Fruit fly (Drosophila melanogaster) whole organism, embryonic: Measurements from ENCODE around the gene Sfxn2.

Experiments
- Bdp1 ChIP-seq: fragments of 200-800 bp; sonication (Bioruptor generic); optimal IDR thresholded peaks from 3 replicates; lab custom pipeline; 2016; ENCODE audit warnings: missing biosample characterization, missing genetic modification characterization
- BtbVII ChIP-seq: fragments of 200-800 bp; sonication (Bioruptor generic); optimal IDR thresholded peaks from 3 replicates; lab custom pipeline; 2017; ENCODE audit warnings: missing biosample characterization, mild to moderate bottlenecking, missing genetic modification characterization
- C15 ChIP-seq: fragments of 200-800 bp; sonication (Bioruptor generic); IDR thresholded peaks from 3 replicates; pipeline ENCODE4 v1.3.6; 2022; ENCODE audit warnings: missing biosample characterization, missing genetic modification characterization
- CG11456 ChIP-seq: fragments of 200-800 bp; sonication (Bioruptor generic); IDR thresholded peaks from 3 replicates; pipeline ENCODE4 v1.3.6; 2022; ENCODE audit warnings: missing biosample characterization, missing genetic modification characterization
- CG1233 ChIP-seq: fragments of 200-800 bp; sonication (Bioruptor generic); optimal IDR thresholded peaks from 4 replicates; lab custom pipeline; 2018; ENCODE audit warnings: missing biosample characterization, mild to moderate bottlenecking, missing genetic modification characterization
- CG12659 ChIP-seq: fragments of 200-800 bp; sonication (Bioruptor generic); optimal IDR thresholded peaks from 3 replicates; lab custom pipeline; 2017; ENCODE audit warnings: mild to moderate bottlenecking, missing biosample characterization, missing genetic modification reagents, missing genetic modification characterization
- CG12942 ChIP-seq: fragments of 200-800 bp; sonication (Bioruptor generic); optimal IDR thresholded peaks from 3 replicates; lab custom pipeline; 2016; ENCODE audit warnings: missing biosample characterization, missing genetic modification characterization
- CG13775 ChIP-seq: fragments of 200-800 bp; sonication (Bioruptor generic); optimal IDR thresholded peaks from 3 replicates; lab custom pipeline; 2017; ENCODE audit warnings: missing biosample characterization, mild to moderate bottlenecking, missing genetic modification characterization
- CG15011 ChIP-seq: fragments of 200-800 bp; sonication (Bioruptor generic); optimal IDR thresholded peaks from 3 replicates; lab custom pipeline; 2018; ENCODE audit warnings: missing biosample characterization, mild to moderate bottlenecking, missing genetic modification characterization
- CG1603 ChIP-seq: fragments of 200-800 bp; sonication (Bioruptor generic); optimal IDR thresholded peaks from 2 replicates; lab custom pipeline; 2019; ENCODE audit warnings: missing biosample characterization, mild to moderate bottlenecking, missing genetic modification characterization, moderate library complexity
- CG1647 ChIP-seq: fragments of 200-800 bp; sonication (Bioruptor generic); optimal IDR thresholded peaks from 3 replicates; lab custom pipeline; 2016; ENCODE audit warnings: missing biosample characterization, missing genetic modification characterization
- CG16779 ChIP-seq: fragments of 200-800 bp; sonication (Bioruptor generic); IDR thresholded peaks from 2 replicates; pipeline ENCODE4 v1.3.6; 2022; ENCODE audit warnings: missing biosample characterization, missing genetic modification characterization
- CG17568 ChIP-seq: fragments of 200-800 bp; sonication (Bioruptor generic); optimal IDR thresholded peaks from 2 replicates; lab custom pipeline; 2018; ENCODE audit warnings: missing biosample characterization, mild to moderate bottlenecking, missing genetic modification characterization, moderate library complexity
- CG17912 ChIP-seq: fragments of 200-800 bp; sonication (Bioruptor generic); optimal IDR thresholded peaks from 2 replicates; lab custom pipeline; 2018; ENCODE audit warnings: missing biosample characterization, mild to moderate bottlenecking, missing genetic modification characterization
- CG18619 ChIP-seq: fragments of 200-800 bp; sonication (Bioruptor generic); optimal IDR thresholded peaks from 3 replicates; lab custom pipeline; 2017; ENCODE audit warnings: missing biosample characterization, mild to moderate bottlenecking, missing genetic modification characterization
- CG2116 ChIP-seq: fragments of 200-800 bp; sonication (Bioruptor generic); optimal IDR thresholded peaks from 3 replicates; lab custom pipeline; 2018; ENCODE audit warnings: missing biosample characterization, mild to moderate bottlenecking, missing genetic modification characterization
- CG2199 ChIP-seq: fragments of 200-800 bp; sonication (Bioruptor generic); IDR thresholded peaks from 3 replicates; pipeline ENCODE4 v1.3.6; 2022; ENCODE audit warnings: missing biosample characterization, missing genetic modification characterization
- CG30431 ChIP-seq: fragments of 200-800 bp; sonication (Bioruptor generic); optimal IDR thresholded peaks from 2 replicates; lab custom pipeline; 2017; ENCODE audit warnings: missing biosample characterization, missing genetic modification characterization
- CG31365 ChIP-seq: fragments of 200-800 bp; sonication (Bioruptor generic); optimal IDR thresholded peaks from 2 replicates; lab custom pipeline; 2018; ENCODE audit warnings: missing biosample characterization, mild to moderate bottlenecking, missing genetic modification characterization
- CG34422 ChIP-seq: fragments of 200-800 bp; sonication (Bioruptor generic); IDR thresholded peaks from 3 replicates; pipeline ENCODE4 v1.3.6; 2022; ENCODE audit warnings: missing biosample characterization, missing genetic modification characterization
- CG4854 ChIP-seq: fragments of 200-800 bp; sonication (Bioruptor generic); optimal IDR thresholded peaks from 2 replicates; lab custom pipeline; 2016; ENCODE audit warnings: missing biosample characterization, missing genetic modification characterization, inconsistent platforms
- CG6272 ChIP-seq: fragments of 200-800 bp; sonication (Bioruptor generic); IDR thresholded peaks from 2 replicates; pipeline ENCODE4 v1.3.6; 2022; ENCODE audit warnings: missing biosample characterization, missing genetic modification characterization
- CG6689 ChIP-seq: fragments of 200-800 bp; sonication (Bioruptor generic); IDR thresholded peaks from 2 replicates; pipeline ENCODE4 v1.3.6; 2022; ENCODE audit warnings: missing biosample characterization, missing genetic modification characterization
- CG6813 ChIP-seq: fragments of 200-800 bp; sonication (Bioruptor generic); optimal IDR thresholded peaks from 2 replicates; lab custom pipeline; 2017; ENCODE audit warnings: missing biosample characterization, missing genetic modification characterization, mild to moderate bottlenecking, moderate library complexity, missing genetic modification reagents
- CG6854 ChIP-seq: fragments of 200-800 bp; sonication (Bioruptor generic); optimal IDR thresholded peaks from 3 replicates; lab custom pipeline; 2017; ENCODE audit warnings: missing biosample characterization, mild to moderate bottlenecking, missing genetic modification characterization
- CG8290 ChIP-seq, 3 experiments: fragments of 200-800 bp; sonication (Bioruptor generic); optimal IDR thresholded peaks; 2 replicates each; lab custom pipeline; 2016 to 2019; ENCODE audit warnings: missing biosample characterization in 3 of 3, missing genetic modification characterization in 3 of 3, mild to moderate bottlenecking in 2 of 3, moderate library complexity in 1 of 3
- CG9876 ChIP-seq: fragments of 200-800 bp; sonication (Bioruptor generic); optimal IDR thresholded peaks from 2 replicates; lab custom pipeline; 2016; ENCODE audit warnings: missing biosample characterization, missing genetic modification characterization
- D ChIP-seq, 2 experiments: fragments of 200-800 bp in 1 of 2; fragments of >200 bp in 1 of 2; sonication (Bioruptor generic) in 1 of 2; optimal IDR thresholded peaks; 2 replicates in 1 of 2; 3 replicates in 1 of 2; lab custom pipeline; 2017; ENCODE audit warnings: mild to moderate bottlenecking in 1 of 2, missing biosample characterization in 1 of 2, missing genetic modification characterization in 1 of 2, missing genetic modification reagents in 1 of 2
- Dek ChIP-seq: fragments of 200-800 bp; sonication (Bioruptor generic); optimal IDR thresholded peaks from 3 replicates; lab custom pipeline; 2019; ENCODE audit warnings: missing biosample characterization, mild to moderate bottlenecking, missing genetic modification characterization, moderate library complexity
- Dfd ChIP-seq, 2 experiments: fragments of >200 bp; optimal IDR thresholded peaks; 2 replicates each; lab custom pipeline; 2017; ENCODE audit warnings: missing biosample characterization in 2 of 2, missing genetic modification characterization in 2 of 2
- Ets65A ChIP-seq: fragments of 200-800 bp; sonication (Bioruptor generic); peaks from one replicate; lab custom pipeline; 2016; ENCODE audit warnings: missing biosample characterization, missing genetic modification characterization
- Hmr ChIP-seq: fragments of 200-800 bp; sonication (Bioruptor generic); optimal IDR thresholded peaks from 3 replicates; lab custom pipeline; 2017; ENCODE audit warnings: mild to moderate bottlenecking, missing biosample characterization, missing genetic modification reagents, missing genetic modification characterization
- Oaz ChIP-seq: fragments of 200-800 bp; sonication (Bioruptor generic); IDR thresholded peaks from 2 replicates; pipeline ENCODE4 v1.3.6; 2022; ENCODE audit warnings: missing biosample characterization, missing genetic modification characterization
- Optix ChIP-seq: fragments of 200-800 bp; sonication (Bioruptor generic); IDR thresholded peaks from 3 replicates; pipeline ENCODE4 v1.3.6; 2022; ENCODE audit warnings: missing biosample characterization, missing genetic modification characterization
- Poxn ChIP-seq: fragments of 200-800 bp; sonication (Bioruptor generic); IDR thresholded peaks from 2 replicates; pipeline ENCODE4 v1.3.6; 2022; ENCODE audit warnings: missing biosample characterization, missing genetic modification characterization
- Rfx ChIP-seq: fragments of 200-800 bp; sonication (Bioruptor generic); IDR thresholded peaks from 2 replicates; pipeline ENCODE4 v1.3.6; 2022; ENCODE audit warnings: missing biosample characterization, missing genetic modification characterization
- Tbp ChIP-seq: fragments of >200 bp; optimal IDR thresholded peaks from 2 replicates; lab custom pipeline; 2018; ENCODE audit warnings: missing biosample characterization, missing genetic modification characterization
- YL-1 ChIP-seq: fragments of 200-800 bp; sonication (Bioruptor generic); optimal IDR thresholded peaks from 3 replicates; lab custom pipeline; 2017; ENCODE audit warnings: missing biosample characterization, mild to moderate bottlenecking, missing genetic modification characterization
- ara ChIP-seq: fragments of 200-800 bp; sonication (Bioruptor generic); IDR thresholded peaks from 2 replicates; pipeline ENCODE4 v1.3.6; 2022; ENCODE audit warnings: missing biosample characterization, missing genetic modification characterization
- ase ChIP-seq: fragments of 200-800 bp; sonication (Bioruptor generic); IDR thresholded peaks from 3 replicates; pipeline ENCODE4 v1.3.6; 2022; ENCODE audit warnings: missing biosample characterization, missing genetic modification characterization
- br ChIP-seq: fragments of >200 bp; optimal IDR thresholded peaks from 2 replicates; lab custom pipeline; 2017
- chn ChIP-seq: fragments of 200-800 bp; sonication (Bioruptor generic); optimal IDR thresholded peaks from 2 replicates; lab custom pipeline; 2016; ENCODE audit warnings: missing biosample characterization, missing genetic modification characterization
- fd64A ChIP-seq: fragments of 200-800 bp; sonication (Bioruptor generic); optimal IDR thresholded peaks from 3 replicates; lab custom pipeline; 2018; ENCODE audit warnings: missing biosample characterization, mild to moderate bottlenecking, missing genetic modification characterization
- grau ChIP-seq: fragments of 200-800 bp; optimal IDR thresholded peaks from 3 replicates; lab custom pipeline; 2019; ENCODE audit warnings: missing biosample characterization, mild to moderate bottlenecking, missing genetic modification characterization, moderate library complexity
- klu ChIP-seq: fragments of 200-800 bp; sonication (Bioruptor generic); IDR thresholded peaks from 2 replicates; pipeline ENCODE4 v1.3.6; 2022; ENCODE audit warnings: missing biosample characterization, missing genetic modification characterization
- pros ChIP-seq: fragments of 200-800 bp; sonication (Bioruptor generic); optimal IDR thresholded peaks from 3 replicates; lab custom pipeline; 2019; ENCODE audit warnings: missing biosample characterization, mild to moderate bottlenecking, missing genetic modification characterization, moderate library complexity
- salm ChIP-seq: fragments of 200-800 bp; sonication (Bioruptor generic); optimal IDR thresholded peaks from 2 replicates; lab custom pipeline; 2018; ENCODE audit warnings: missing biosample characterization, mild to moderate bottlenecking, missing genetic modification characterization
- sens-2 ChIP-seq: fragments of 200-800 bp; sonication (Bioruptor generic); IDR thresholded peaks from 2 replicates; pipeline ENCODE4 v1.3.6; 2022; ENCODE audit warnings: missing biosample characterization, missing genetic modification characterization
- slp2 ChIP-seq: fragments of 200-800 bp; sonication (Bioruptor generic); optimal IDR thresholded peaks from 2 replicates; lab custom pipeline; 2016; ENCODE audit warnings: missing biosample characterization, missing genetic modification characterization
- tap ChIP-seq: fragments of 200-800 bp; optimal IDR thresholded peaks from 3 replicates; lab custom pipeline; 2019; ENCODE audit warnings: missing biosample characterization, mild to moderate bottlenecking, missing genetic modification characterization, moderate library complexity
- wor ChIP-seq: fragments of 200-800 bp; sonication (Bioruptor generic); IDR thresholded peaks from 2 replicates; pipeline ENCODE4 v1.3.6; 2022; ENCODE audit warnings: missing biosample characterization, missing genetic modification characterization

The Sfxn2 gene

dm6 chr3L:19041665-19042385, 21.1 kb upstream of the Sfxn2 start (continued):
- TF ChIP-seq CG6813 (GFP tag; lab: Kevin White, UChicago), result peak; percentile 5
- TF ChIP-seq Ets65A (GFP tag; lab: Kevin White, UChicago), result no peak
- TF ChIP-seq fd64A, result no peak
- no peak for TF ChIP-seq C15 (GFP tag; lab: Robert Waterston, UW)
- TF ChIP-seq YL-1 (GFP tag; lab: Kevin White, UChicago), result no peak
- peak; percentile 1 for TF ChIP-seq tap (tag; lab: Kevin White, UChicago)
- TF ChIP-seq CG34422 (GFP tag; lab: Robert Waterston, UW), result no peak
- TF ChIP-seq ara (GFP tag; lab: Robert Waterston, UW), result no peak
- peak; percentile 1 for TF ChIP-seq CG12942 (GFP tag; lab: Kevin White, UChicago)
- TF ChIP-seq BtbVII (GFP tag; lab: Kevin White, UChicago), result no peak
- no peak for TF ChIP-seq CG13775 (GFP tag; lab: Kevin White, UChicago)
- no peak for TF ChIP-seq wor (GFP tag; lab: Robert Waterston, UW)
- no peak for TF ChIP-seq CG17912 (GFP tag; lab: Kevin White, UChicago)
- TF ChIP-seq ase (GFP tag; lab: Robert Waterston, UW), result no peak
- TF ChIP-seq CG31365, result no peak
- no peak for TF ChIP-seq D (optimal IDR thresholded peaks at IDR 0.05; lab: Kevin White, UChicago)
- peak; percentile 51 for TF ChIP-seq D (GFP tag; optimal IDR thresholded peaks at IDR 0.05; lab: Kevin White, UChicago)
- no peak for TF ChIP-seq CG2116 (GFP tag; lab: Kevin White, UChicago)
- TF ChIP-seq slp2 (GFP tag; lab: Kevin White, UChicago), result no peak
- TF ChIP-seq Hmr (GFP tag; lab: Kevin White, UChicago), result no peak
- TF ChIP-seq pros (GFP tag; lab: Kevin White, UChicago), result peak; percentile 74
- no peak for TF ChIP-seq sens-2 (GFP tag; lab: Robert Waterston, UW)
- TF ChIP-seq salm, result peak; percentile 6
- no peak for TF ChIP-seq CG8290 (GFP tag; optimal IDR thresholded peaks at IDR 0.05; lab: Kevin White, UChicago)
- TF ChIP-seq CG8290 (tag; optimal IDR thresholded peaks at IDR 0.05; lab: Kevin White, UChicago), result no peak
- TF ChIP-seq CG16779 (GFP tag; lab: Robert Waterston, UW), result 0 out of 2 replicates have a peak, but pooled peaks have one; percentile 8
- TF ChIP-seq Dfd (GFP tag; optimal IDR thresholded peaks at IDR 0.05; lab: Kevin White, UChicago), result no peak
- no peak for TF ChIP-seq Oaz (GFP tag; lab: Robert Waterston, UW)
- TF ChIP-seq CG6854 (GFP tag; lab: Kevin White, UChicago), result peak; percentile 9
- TF ChIP-seq CG17568 (GFP tag; lab: Kevin White, UChicago), result no peak
- no peak for TF ChIP-seq Tbp
- no peak for TF ChIP-seq CG6272 (GFP tag; lab: Robert Waterston, UW)
- TF ChIP-seq CG2199 (GFP tag; lab: Robert Waterston, UW), result peak; percentile 68; the same call in 1 of the 3 replicates
- no peak for TF ChIP-seq CG18619
- TF ChIP-seq CG1647 (GFP tag; lab: Kevin White, UChicago), result no peak
- peak; percentile 19 for TF ChIP-seq CG12659 (GFP tag; lab: Kevin White, UChicago)
- no peak for TF ChIP-seq chn (GFP tag; lab: Kevin White, UChicago)
- no peak for TF ChIP-seq CG30431 (GFP tag; lab: Kevin White, UChicago)
- TF ChIP-seq CG9876 (GFP tag; lab: Kevin White, UChicago), result no peak
- TF ChIP-seq CG11456 (GFP tag; lab: Robert Waterston, UW), result no peak
- TF ChIP-seq Bdp1, result no peak
- no peak for TF ChIP-seq klu (GFP tag; lab: Robert Waterston, UW)
- peak; percentile 37; the same call in 1 of the 2 replicates for TF ChIP-seq CG6689 (GFP tag; lab: Robert Waterston, UW)
- no peak for TF ChIP-seq Poxn (GFP tag; lab: Robert Waterston, UW)
- TF ChIP-seq CG1603 (tag; lab: Kevin White, UChicago), result no peak
- TF ChIP-seq CG4854 (GFP tag; lab: Kevin White, UChicago), result no peak
- TF ChIP-seq CG15011, result no peak
- no peak for TF ChIP-seq Dek (tag; lab: Kevin White, UChicago)
- peak; percentile 10 for TF ChIP-seq grau (tag; lab: Kevin White, UChicago)
- no peak for TF ChIP-seq CG1233 (GFP tag; lab: Kevin White, UChicago)
- no peak for TF ChIP-seq Optix (GFP tag; lab: Robert Waterston, UW)
- TF ChIP-seq Rfx, result no peak
- TF ChIP-seq br (lab: Kevin White, UChicago), result no peak
